Fruit fly (Drosophila melanogaster) whole organism, embryonic: Measurements from ENCODE around the gene CG32645.

ENCODE experiments used
- Bgb ChIP-seq: fragments of 200-800 bp; sonication (Bioruptor generic); IDR thresholded peaks from 2 replicates; pipeline ENCODE4 v1.3.6; 2022; ENCODE audit warnings: missing biosample characterization, missing genetic modification characterization; ENCODE audit not compliant: partially characterized antibody
- Bteb2 ChIP-seq: fragments of 200-800 bp; sonication (Bioruptor generic); optimal IDR thresholded peaks from 2 replicates; lab custom pipeline; 2016; ENCODE audit warnings: missing biosample characterization, missing genetic modification characterization
- CG12219 ChIP-seq: fragments of 200-800 bp; sonication (Bioruptor generic); optimal IDR thresholded peaks from 3 replicates; lab custom pipeline; 2018; ENCODE audit warnings: missing biosample characterization, mild to moderate bottlenecking, missing genetic modification characterization
- CG2116 ChIP-seq: fragments of 200-800 bp; sonication (Bioruptor generic); optimal IDR thresholded peaks from 3 replicates; lab custom pipeline; 2018; ENCODE audit warnings: missing biosample characterization, mild to moderate bottlenecking, missing genetic modification characterization
- CG2120 ChIP-seq: fragments of 200-800 bp; sonication (Bioruptor generic); optimal IDR thresholded peaks from 3 replicates; lab custom pipeline; 2016; ENCODE audit warnings: missing biosample characterization, missing genetic modification characterization
- CG2129 ChIP-seq: fragments of 200-800 bp; sonication (Bioruptor generic); IDR thresholded peaks from 2 replicates; pipeline ENCODE4 v1.3.6; 2022; ENCODE audit warnings: missing biosample characterization, missing genetic modification characterization; ENCODE audit not compliant: partially characterized antibody
- CG30020 ChIP-seq: fragments of 200-800 bp; optimal IDR thresholded peaks from 2 replicates; lab custom pipeline; 2019; ENCODE audit warnings: missing biosample characterization, mild to moderate bottlenecking, missing genetic modification characterization, moderate library complexity
- CG34224 ChIP-seq: fragments of 200-800 bp; sonication (Bioruptor generic); IDR thresholded peaks from 3 replicates; pipeline ENCODE4 v1.3.6; 2022; ENCODE audit warnings: missing biosample characterization, missing genetic modification characterization; ENCODE audit not compliant: partially characterized antibody
- CG34422 ChIP-seq: fragments of 200-800 bp; sonication (Bioruptor generic); IDR thresholded peaks from 3 replicates; pipeline ENCODE4 v1.3.6; 2022; ENCODE audit warnings: missing biosample characterization, missing genetic modification characterization
- CG4617 ChIP-seq: fragments of 200-800 bp; sonication (Bioruptor generic); optimal IDR thresholded peaks from 3 replicates; lab custom pipeline; 2016; ENCODE audit warnings: missing biosample characterization, missing genetic modification characterization, borderline replicate concordance
- CG6272 ChIP-seq: fragments of 200-800 bp; sonication (Bioruptor generic); IDR thresholded peaks from 2 replicates; pipeline ENCODE4 v1.3.6; 2022; ENCODE audit warnings: missing biosample characterization, missing genetic modification characterization
- CG6791 ChIP-seq: fragments of 200-800 bp; sonication (Bioruptor generic); IDR thresholded peaks from 3 replicates; pipeline ENCODE4 v1.3.6; 2022; ENCODE audit warnings: missing biosample characterization, missing genetic modification characterization; ENCODE audit not compliant: partially characterized antibody
- CG7963 ChIP-seq: fragments of 200-800 bp; sonication (Bioruptor generic); IDR thresholded peaks from 3 replicates; pipeline ENCODE4 v1.3.6; 2022; ENCODE audit warnings: missing biosample characterization, missing genetic modification characterization; ENCODE audit not compliant: partially characterized antibody
- CG8290 ChIP-seq, 3 experiments: fragments of 200-800 bp; sonication (Bioruptor generic); optimal IDR thresholded peaks; 2 replicates each; lab custom pipeline; 2016 to 2019; ENCODE audit warnings: missing biosample characterization in 3 of 3, missing genetic modification characterization in 3 of 3, mild to moderate bottlenecking in 2 of 3, moderate library complexity in 1 of 3
- CoRest ChIP-seq: fragments of 200-800 bp; sonication (Bioruptor generic); optimal IDR thresholded peaks from 3 replicates; lab custom pipeline; 2018; ENCODE audit warnings: missing biosample characterization, mild to moderate bottlenecking, missing genetic modification characterization, moderate library complexity
- Dll ChIP-seq: fragments of 200-800 bp; sonication (Bioruptor generic); IDR thresholded peaks from 4 replicates; pipeline ENCODE4 v1.3.6; 2022; ENCODE audit warnings: missing biosample characterization, missing genetic modification characterization; ENCODE audit not compliant: partially characterized antibody
- Doc3 ChIP-seq: fragments of 200-800 bp; sonication (Bioruptor generic); IDR thresholded peaks from 3 replicates; pipeline ENCODE4 v1.3.6; 2022; ENCODE audit warnings: missing biosample characterization, missing genetic modification characterization; ENCODE audit not compliant: partially characterized antibody
- HLH4C ChIP-seq: fragments of 200-800 bp; sonication (Bioruptor generic); IDR thresholded peaks from 3 replicates; pipeline ENCODE4 v1.3.6; 2022; ENCODE audit warnings: missing biosample characterization, missing genetic modification characterization; ENCODE audit not compliant: partially characterized antibody
- MBD-R2 ChIP-seq: fragments of 200-800 bp; sonication (Bioruptor generic); IDR thresholded peaks from 2 replicates; pipeline ENCODE4 v1.3.6; 2022; ENCODE audit warnings: missing biosample characterization, missing genetic modification characterization
- MESR4 ChIP-seq: fragments of 200-800 bp; sonication (Bioruptor generic); optimal IDR thresholded peaks from 2 replicates; lab custom pipeline; 2018; ENCODE audit warnings: missing biosample characterization, mild to moderate bottlenecking, missing genetic modification characterization, moderate library complexity
- NFAT ChIP-seq: fragments of 200-800 bp; sonication (Bioruptor generic); IDR thresholded peaks from 2 replicates; pipeline ENCODE4 v1.3.6; 2022; ENCODE audit warnings: missing biosample characterization, missing genetic modification characterization
- Opbp ChIP-seq: fragments of 200-800 bp; sonication (Bioruptor generic); IDR thresholded peaks from 3 replicates; pipeline ENCODE4 v1.3.6; 2022; ENCODE audit warnings: missing biosample characterization, missing genetic modification characterization; ENCODE audit not compliant: partially characterized antibody
- Trl ChIP-seq, 3 experiments: fragments of >200 bp in 2 of 3; fragments of 200-800 bp in 1 of 3; sonication (Bioruptor generic) in 1 of 3; optimal IDR thresholded peaks; 2 replicates in 1 of 3; 3 replicates in 2 of 3; lab custom pipeline; 2016 to 2017; ENCODE audit warnings: missing biosample characterization in 1 of 3, missing genetic modification characterization in 1 of 3
- amos ChIP-seq: fragments of 200-800 bp; sonication (Bioruptor generic); IDR thresholded peaks from 2 replicates; pipeline ENCODE4 v1.3.6; 2022; ENCODE audit warnings: missing biosample characterization, missing genetic modification characterization; ENCODE audit not compliant: partially characterized antibody
- chinmo ChIP-seq: fragments of 200-800 bp; sonication (Bioruptor generic); IDR thresholded peaks from 4 replicates; pipeline ENCODE4 v1.3.6; 2022; ENCODE audit warnings: missing biosample characterization, missing genetic modification characterization; ENCODE audit not compliant: partially characterized antibody
- dmrt11E ChIP-seq: fragments of 200-800 bp; sonication (Bioruptor generic); optimal IDR thresholded peaks from 3 replicates; lab custom pipeline; 2018; ENCODE audit warnings: missing biosample characterization, mild to moderate bottlenecking, missing genetic modification characterization, moderate library complexity
- gem ChIP-seq: fragments of 200-800 bp; sonication (Bioruptor generic); optimal IDR thresholded peaks from 2 replicates; lab custom pipeline; 2019; ENCODE audit warnings: missing biosample characterization, mild to moderate bottlenecking, missing genetic modification characterization, moderate library complexity
- gfzf ChIP-seq: fragments of 200-800 bp; sonication (Bioruptor generic); optimal IDR thresholded peaks from 2 replicates; lab custom pipeline; 2016; ENCODE audit warnings: missing biosample characterization, mild to moderate bottlenecking, missing genetic modification characterization, moderate library complexity
- klu ChIP-seq: fragments of 200-800 bp; sonication (Bioruptor generic); IDR thresholded peaks from 2 replicates; pipeline ENCODE4 v1.3.6; 2022; ENCODE audit warnings: missing biosample characterization, missing genetic modification characterization
- kni ChIP-seq: fragments of 200-800 bp; sonication (Bioruptor generic); optimal IDR thresholded peaks from 3 replicates; lab custom pipeline; 2017; ENCODE audit warnings: mild to moderate bottlenecking, missing biosample characterization, missing genetic modification reagents, missing genetic modification characterization
- onecut ChIP-seq: fragments of 200-800 bp; sonication (Bioruptor generic); IDR thresholded peaks from 2 replicates; pipeline ENCODE4 v1.3.6; 2022; ENCODE audit warnings: missing biosample characterization, missing genetic modification characterization
- row ChIP-seq: fragments of 200-800 bp; sonication (Bioruptor generic); IDR thresholded peaks from 3 replicates; pipeline ENCODE4 v1.3.6; 2022; ENCODE audit warnings: missing biosample characterization, missing genetic modification characterization
- slbo ChIP-seq: fragments of 200-800 bp; sonication (Bioruptor generic); IDR thresholded peaks from 2 replicates; pipeline ENCODE4 v1.3.6; 2022; ENCODE audit warnings: missing biosample characterization, missing genetic modification characterization
- sna ChIP-seq: fragments of 200-800 bp; sonication (Bioruptor generic); IDR thresholded peaks from 2 replicates; pipeline ENCODE4 v1.3.6; 2022; ENCODE audit warnings: missing biosample characterization, missing genetic modification characterization; ENCODE audit not compliant: partially characterized antibody
- stwl ChIP-seq: fragments of 200-800 bp; sonication (Bioruptor generic); optimal IDR thresholded peaks from 3 replicates; lab custom pipeline; 2018; ENCODE audit warnings: missing biosample characterization, mild to moderate bottlenecking, missing genetic modification characterization, moderate library complexity
- unc-4 ChIP-seq: fragments of 200-800 bp; sonication (Bioruptor generic); IDR thresholded peaks from 2 replicates; pipeline ENCODE4 v1.3.6; 2022; ENCODE audit warnings: missing biosample characterization, missing genetic modification characterization; ENCODE audit not compliant: partially characterized antibody
- zen2 ChIP-seq: fragments of 200-800 bp; sonication (Bioruptor generic); IDR thresholded peaks from 3 replicates; pipeline ENCODE4 v1.3.6; 2022; ENCODE audit warnings: missing biosample characterization, missing genetic modification characterization; ENCODE audit not compliant: partially characterized antibody

The CG32645 gene

DNA sequence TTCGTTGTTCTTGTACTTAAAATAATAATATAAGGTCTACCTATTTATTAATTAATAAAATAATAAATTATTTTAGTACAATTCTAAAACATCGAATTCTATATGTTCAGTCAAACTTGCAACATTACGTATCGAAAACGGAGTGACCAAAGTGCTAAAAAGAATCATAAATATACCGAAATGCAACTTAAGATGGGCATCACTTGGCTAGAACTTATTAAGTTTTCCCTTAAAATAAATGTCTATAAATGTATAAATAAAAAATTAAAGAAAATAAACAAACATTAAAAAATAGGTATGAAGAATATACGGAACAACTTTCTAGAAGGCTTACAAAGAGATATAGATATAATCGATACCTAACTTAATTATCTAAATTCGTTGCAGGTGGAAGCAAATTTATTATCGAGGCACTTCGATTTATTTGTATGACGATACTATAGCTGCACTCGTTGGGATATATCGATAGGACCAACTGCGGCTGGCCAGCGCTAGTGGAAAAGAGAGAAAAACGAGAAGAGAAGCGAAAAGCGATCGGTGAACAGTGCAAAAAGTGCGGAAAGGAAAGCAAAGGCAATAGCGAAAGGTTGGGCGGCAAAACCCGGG lies 48.2 kb upstream of the CG32645 start, which contains the start of gene lic (continued):
- peak; percentile 35; the same call in 1 of the 2 replicates for TF ChIP-seq CG6272 (GFP tag; lab: Robert Waterston, UW)
- TF ChIP-seq CG34224 = peak; percentile 82
- peak; percentile 77 for TF ChIP-seq CG2116 (GFP tag; lab: Kevin White, UChicago)
- TF ChIP-seq Opbp (GFP tag; lab: Robert Waterston, UW) = peak; percentile 88
- TF ChIP-seq CoRest (tag; lab: Kevin White, UChicago) = peak; percentile 4
- TF ChIP-seq Bteb2 (GFP tag; lab: Kevin White, UChicago) = no peak
- peak; percentile 7 for TF ChIP-seq CG4617 (GFP tag; lab: Kevin White, UChicago)
- no peak for TF ChIP-seq kni (GFP tag; lab: Kevin White, UChicago)
- TF ChIP-seq row (GFP tag; lab: Robert Waterston, UW) = peak; percentile 44; the same call in 2 of the 3 replicates
- TF ChIP-seq CG2129 = peak; percentile 46; the same call in 1 of the 2 replicates
- peak; percentile 42 for TF ChIP-seq MBD-R2 (GFP tag; lab: Robert Waterston, UW)
- peak; percentile 73 for TF ChIP-seq Dll (GFP tag; lab: Robert Waterston, UW)
- TF ChIP-seq unc-4 (GFP tag; lab: Robert Waterston, UW) = peak; percentile 60
- 0 out of 2 replicates have a peak, but pooled peaks have one; percentile 15 for TF ChIP-seq NFAT (GFP tag; lab: Robert Waterston, UW)
- peak; percentile 87 for TF ChIP-seq amos (GFP tag; lab: Robert Waterston, UW)
- TF ChIP-seq zen2 (GFP tag; lab: Robert Waterston, UW) = peak; percentile 86
- TF ChIP-seq gem = peak; percentile 2
- no peak for TF ChIP-seq slbo (GFP tag; lab: Robert Waterston, UW)
- TF ChIP-seq onecut (GFP tag; lab: Robert Waterston, UW) = no peak
- TF ChIP-seq CG6791 (GFP tag; lab: Robert Waterston, UW) = peak; percentile 91
- TF ChIP-seq klu (GFP tag; lab: Robert Waterston, UW) = no peak
- TF ChIP-seq CG2120 (GFP tag; lab: Kevin White, UChicago) = no peak
- peak; percentile 73 for TF ChIP-seq HLH4C (GFP tag; lab: Robert Waterston, UW)
- TF ChIP-seq gfzf (GFP tag; lab: Kevin White, UChicago) = peak; percentile 29
- peak; percentile 63; the same call in 2 of the 3 replicates for TF ChIP-seq CG7963
- TF ChIP-seq chinmo (GFP tag; lab: Robert Waterston, UW) = peak; percentile 87
- TF ChIP-seq dmrt11E = no peak
- peak; percentile 30 for TF ChIP-seq MESR4
- peak; percentile 98 for TF ChIP-seq stwl (tag; lab: Kevin White, UChicago)
- TF ChIP-seq CG12219 (GFP tag; lab: Kevin White, UChicago) = no peak
- TF ChIP-seq CG30020 (tag; lab: Kevin White, UChicago) = no peak
- TF ChIP-seq CG8290 (GFP tag; optimal IDR thresholded peaks at IDR 0.05; lab: Kevin White, UChicago) = peak; percentile 7
- peak in 1 of 2 experiments; percentile 49 for TF ChIP-seq CG8290 (tag; optimal IDR thresholded peaks at IDR 0.05; lab: Kevin White, UChicago)
- peak; percentile 85 for TF ChIP-seq Bgb (GFP tag; lab: Robert Waterston, UW)
- TF ChIP-seq Doc3 = peak; percentile 63
- TF ChIP-seq Trl (optimal IDR thresholded peaks at IDR 0.05; lab: Kevin White, UChicago) = peak in 1 of 2 experiments; percentile 5
- no peak for TF ChIP-seq Trl (GFP tag; optimal IDR thresholded peaks at IDR 0.05; lab: Kevin White, UChicago)
- TF ChIP-seq CG34422 (GFP tag; lab: Robert Waterston, UW) = no peak
- peak; percentile 61 for TF ChIP-seq sna (GFP tag; lab: Robert Waterston, UW)
